Worm (Caenorhabditis elegans) whole organism, L1 larva: ENCODE measurements around the gene nhr-179.

ENCODE experiments used
- elt-3 ChIP-seq, 6 experiments: fragments of 150-350 bp in 1 of 6; sonication (generic microtip); optimal IDR thresholded peaks; 2 replicates each; lab custom pipeline; 2017 to 2018; ENCODE audit warnings: missing biosample characterization in 6 of 6, missing genetic modification characterization in 6 of 6, inconsistent platforms in 1 of 6
- lin-13 ChIP-seq: fragments of 150-350 bp; optimal IDR thresholded peaks from 2 replicates; lab custom pipeline; 2014; ENCODE audit warnings: missing biosample characterization, missing genetic modification reagents, missing genetic modification characterization
- lsy-2 ChIP-seq, 2 experiments: fragments of 150-350 bp; optimal IDR thresholded peaks; 2 replicates each; lab custom pipeline; 2014; ENCODE audit warnings: missing biosample characterization in 2 of 2, missing genetic modification characterization in 2 of 2
- mef-2 ChIP-seq: fragments of 150-350 bp; optimal IDR thresholded peaks from 2 replicates; lab custom pipeline; 2014; ENCODE audit warnings: missing biosample characterization, missing genetic modification characterization
- nhr-85 ChIP-seq: sonication (generic microtip); peaks from one replicate; lab custom pipeline; 2016; ENCODE audit warnings: missing genetic modification characterization, inconsistent platforms, missing compliant biosample characterization
- pqm-1 ChIP-seq: sonication (generic microtip); optimal IDR thresholded peaks from 3 replicates; lab custom pipeline; 2017; ENCODE audit warnings: missing biosample characterization, missing genetic modification characterization
- skn-1 ChIP-seq: fragments of 150-350 bp; optimal IDR thresholded peaks from 2 replicates; lab custom pipeline; 2014; ENCODE audit warnings: missing biosample characterization, missing genetic modification characterization
- snpc-4 ChIP-seq: fragments of 150-350 bp; optimal IDR thresholded peaks from 2 replicates; lab custom pipeline; 2014; ENCODE audit warnings: missing biosample characterization, missing genetic modification characterization
- unc-130 ChIP-seq: fragments of 150-350 bp; optimal IDR thresholded peaks from 2 replicates; lab custom pipeline; 2017; ENCODE audit warnings: missing biosample characterization, missing genetic modification characterization, inconsistent platforms

ce11 chrV:1662270-1662669 is 43.6 kb upstream of the nhr-179 start, which contains the start of gene irld-40:
- no peak for TF ChIP-seq snpc-4 (tag; lab: Kevin White, UChicago)
- TF ChIP-seq pqm-1 = no peak
- no peak for TF ChIP-seq nhr-85 (tag; lab: Kevin White, UChicago)
- TF ChIP-seq skn-1 (tag; lab: Kevin White, UChicago) = no peak
- no peak for TF ChIP-seq lin-13 (GFP tag; lab: Kevin White, UChicago)
- no peak for TF ChIP-seq mef-2 (tag; lab: Kevin White, UChicago)
- no peak for TF ChIP-seq elt-3 (tag; optimal IDR thresholded peaks at IDR 0.05; lab: Kevin White, UChicago)
- TF ChIP-seq lsy-2 (tag; optimal IDR thresholded peaks at IDR 0.05; lab: Kevin White, UChicago) = no peak
- TF ChIP-seq unc-130 (tag; lab: Kevin White, UChicago) = no peak
